Fruit fly (Drosophila melanogaster): ENCODE measurements around the gene NijA.

The NijA gene

DNA sequence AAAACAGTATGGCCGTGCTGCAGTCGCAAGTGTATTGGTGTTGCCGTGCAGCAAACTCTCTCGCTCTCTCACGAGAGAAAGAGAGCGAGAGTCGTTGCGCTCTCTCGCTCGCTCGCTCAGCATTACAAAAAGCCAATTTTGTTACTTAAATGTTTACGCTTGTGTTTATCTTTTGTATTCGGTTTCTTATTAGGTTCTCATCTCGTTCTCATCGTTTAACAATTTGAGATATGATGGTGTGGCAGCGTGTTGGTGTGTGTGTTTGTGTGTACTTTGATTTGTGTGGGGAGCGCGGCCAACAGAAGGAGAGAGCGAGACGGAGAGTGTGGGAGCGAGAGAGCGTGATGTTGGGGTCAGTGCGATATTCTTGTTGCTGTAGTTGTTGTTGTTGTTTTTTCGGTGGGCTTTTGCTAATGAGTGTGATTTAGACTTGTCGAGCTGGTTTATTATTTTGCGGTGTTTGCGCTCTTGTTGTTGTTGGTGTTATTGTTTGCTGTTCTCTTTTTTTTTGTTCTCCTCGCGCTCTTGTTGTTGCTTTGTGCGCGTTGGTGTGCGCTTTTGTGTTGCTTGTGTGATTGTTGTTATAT, 40.5 kb upstream of the NijA start:
- TF ChIP-seq CG6654 (GFP tag; optimal IDR thresholded peaks at IDR 0.05) (no peak), CG6854 (GFP tag; optimal IDR thresholded peaks at IDR 0.05) (peak; percentile 77), CG9817 (tag; optimal IDR thresholded peaks at IDR 0.05) (no peak), CG30403 (GFP tag; optimal IDR thresholded peaks at IDR 0.05) (no peak), eyg (GFP tag; optimal IDR thresholded peaks at IDR 0.05) (no peak), Ada2b (GFP tag; IDR thresholded peaks at IDR 0.05) (no peak), CG13287 (GFP tag; IDR thresholded peaks at IDR 0.05; ENCODE audit: partially characterized antibody) (peak; percentile 21; the same call in 1 of the 2 replicates), insv (GFP tag; optimal IDR thresholded peaks at IDR 0.05) (peak in 1 of 2 experiments; percentile 55), grau (tag; optimal IDR thresholded peaks at IDR 0.05) (no peak), CG3163 (GFP tag; optimal IDR thresholded peaks at IDR 0.05) (peak; percentile 23), sim (GFP tag; IDR thresholded peaks at IDR 0.05) (no peak), CG4404 (GFP tag; IDR thresholded peaks at IDR 0.05) (no peak), TFAM (GFP tag; optimal IDR thresholded peaks at IDR 0.05) (no peak), ems (GFP tag; optimal IDR thresholded peaks at IDR 0.05) (no peak), B-H1 (GFP tag; IDR thresholded peaks at IDR 0.05) (no peak), Optix (GFP tag; IDR thresholded peaks at IDR 0.05) (no peak), CG4707 (GFP tag; optimal IDR thresholded peaks at IDR 0.05) (peak; percentile 31), Lhr (GFP tag; optimal IDR thresholded peaks at IDR 0.05) (peak; percentile 1), Hsf (GFP tag; optimal IDR thresholded peaks at IDR 0.05) (no peak), CG12155 (GFP tag; optimal IDR thresholded peaks at IDR 0.05) (no peak), CG18011 (GFP tag; optimal IDR thresholded peaks at IDR 0.05) (no peak), sna (GFP tag; IDR thresholded peaks at IDR 0.05; ENCODE audit: partially characterized antibody) (no peak), Chrac-16 (GFP tag; optimal IDR thresholded peaks at IDR 0.05) (no peak), CG17568 (GFP tag; optimal IDR thresholded peaks at IDR 0.05) (peak; percentile 50), stc (GFP tag; IDR thresholded peaks at IDR 0.05) (no peak), HLH4C (GFP tag; IDR thresholded peaks at IDR 0.05; ENCODE audit: partially characterized antibody) (no peak), nmo (GFP tag; optimal IDR thresholded peaks at IDR 0.05) (no peak), MTF-1 (GFP tag; optimal IDR thresholded peaks at IDR 0.05; ENCODE audit: borderline replicate concordance) (peak; percentile 32), Hmx (GFP tag; optimal IDR thresholded peaks at IDR 0.05) (no peak), Abd-B (GFP tag; optimal IDR thresholded peaks at IDR 0.05) (no peak), caup (GFP tag; optimal IDR thresholded peaks at IDR 0.05; ENCODE audit: severe bottlenecking) (peak; percentile 30), Kr (GFP tag; optimal IDR thresholded peaks at IDR 0.05) (no peak), CG1602 (GFP tag; optimal IDR thresholded peaks at IDR 0.05) (no peak), NK7.1 (GFP tag; optimal IDR thresholded peaks at IDR 0.05) (no peak), ash1 (GFP tag; optimal IDR thresholded peaks at IDR 0.05) (no peak), CG2120 (GFP tag; optimal IDR thresholded peaks at IDR 0.05) (no peak), CG15073 (GFP tag; optimal IDR thresholded peaks at IDR 0.05) (no peak), Scr (GFP tag; IDR thresholded peaks at IDR 0.05; ENCODE audit: partially characterized antibody) (0 out of 2 replicates have a peak, but pooled peaks have one; percentile 26), CG15269 (tag; optimal IDR thresholded peaks at IDR 0.05) (peak; percentile 34), cato (GFP tag; optimal IDR thresholded peaks at IDR 0.05; ENCODE audit: borderline replicate concordance) (no peak), ab (GFP tag; optimal IDR thresholded peaks at IDR 0.05) (peak; percentile 74), CG17328 (GFP tag; IDR thresholded peaks at IDR 0.05) (no peak), mld (GFP tag; IDR thresholded peaks at IDR 0.05; ENCODE audit: partially characterized antibody) (no peak), CG3847 (GFP tag; IDR thresholded peaks at IDR 0.05) (no peak), CG4730 (GFP tag; IDR thresholded peaks at IDR 0.05) (no peak), org-1 (GFP tag; optimal IDR thresholded peaks at IDR 0.05) (no peak), Dfd (GFP tag; optimal IDR thresholded peaks at IDR 0.05) (no peak), CG4617 (GFP tag; optimal IDR thresholded peaks at IDR 0.05; ENCODE audit: borderline replicate concordance) (no peak), p53 (GFP tag; optimal IDR thresholded peaks at IDR 0.05) (no peak), Hr39 (optimal IDR thresholded peaks at IDR 0.05) (no peak)
